Worm (Caenorhabditis elegans) whole organism, L4/young adult: ENCODE results near the gene lgc-34.

Source experiments
- W03F9.2 ChIP-seq: fragments of 150-350 bp; optimal IDR thresholded peaks from 2 replicates; lab custom pipeline; 2014; ENCODE audit warnings: missing biosample characterization, missing genetic modification characterization
- dao-5 ChIP-seq: sonication (generic microtip); optimal IDR thresholded peaks from 2 replicates; lab custom pipeline; 2016; ENCODE audit warnings: missing genotype, missing genetic modification characterization, moderate library complexity, missing compliant biosample characterization
- him-1 ChIP-seq: sonication (generic microtip); optimal IDR thresholded peaks from 2 replicates; lab custom pipeline; 2016; ENCODE audit warnings: missing genotype, missing genetic modification reagents, missing genetic modification characterization, missing compliant biosample characterization

The lgc-34 gene

DNA sequence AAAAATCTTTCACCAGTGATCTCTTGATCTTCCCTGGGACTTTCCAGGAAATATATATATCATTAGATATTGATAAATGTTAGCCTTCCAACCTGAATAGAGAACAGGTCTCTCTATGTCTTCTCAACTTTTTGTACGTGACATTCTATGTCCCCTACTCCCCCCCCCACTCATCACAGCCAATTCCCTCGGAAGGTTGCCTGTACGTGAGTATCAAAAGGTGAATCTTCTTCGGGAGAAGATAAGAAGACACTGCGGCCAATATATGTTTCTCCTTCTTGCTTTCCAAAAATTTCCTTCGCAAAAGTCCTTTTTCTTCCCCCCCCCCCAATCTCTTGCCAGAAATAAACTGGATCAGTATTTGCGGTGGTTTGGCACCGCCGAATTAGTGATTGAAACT lies 16.0 kb downstream of the lgc-34 start:
- TF ChIP-seq W03F9.2 (tag; lab: Kevin White, UChicago) (no peak), him-1 (tag; lab: Kevin White, UChicago) (no peak), dao-5 (no peak)

DNA sequence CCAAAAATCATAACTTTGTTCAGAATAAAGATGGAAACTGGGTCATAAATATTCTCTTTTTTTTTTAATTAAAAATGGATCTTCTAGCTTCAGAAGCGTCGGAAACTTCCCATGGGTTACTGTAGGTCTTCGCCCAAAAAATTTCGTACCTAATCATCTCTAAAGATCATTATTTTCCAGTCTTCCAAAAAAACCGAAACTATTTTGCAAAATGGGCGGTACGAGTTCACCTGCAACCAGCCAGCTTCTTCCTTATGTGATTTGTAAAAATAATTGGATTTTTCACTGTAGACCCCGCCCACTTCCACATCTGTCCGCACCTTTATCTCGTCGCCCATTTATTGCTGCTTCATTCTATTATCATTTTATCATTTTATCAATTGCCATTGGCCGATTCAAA lies 20.0 kb downstream of the lgc-34 start, which contains the start of gene mlt-10:
Gene mlt-10, plus strand, starts transcription at position 301 of the 400 bp plus-strand sequence.
- TF ChIP-seq him-1 (tag; lab: Kevin White, UChicago) (no peak), dao-5 (no peak), W03F9.2 (tag; lab: Kevin White, UChicago) (no peak)

DNA sequence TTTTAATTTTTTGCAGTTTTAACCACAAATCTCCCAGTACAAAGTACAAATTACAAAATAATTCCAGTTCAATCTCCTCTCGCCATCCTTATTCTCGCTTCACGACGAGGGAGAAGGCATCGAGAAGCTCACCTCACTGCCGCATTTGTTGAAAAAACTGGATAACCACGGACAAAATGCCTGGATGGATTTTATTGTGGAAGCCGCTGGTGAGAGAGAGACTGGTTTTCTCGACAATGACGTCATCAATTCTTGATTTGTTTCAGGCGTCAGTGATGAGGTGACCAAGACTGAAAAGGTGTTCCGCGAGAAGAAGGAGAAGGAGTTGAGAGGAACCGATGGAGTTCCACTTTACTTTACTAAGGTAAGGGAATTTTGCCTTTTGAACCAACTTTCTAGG lies 23.1 kb downstream of the lgc-34 start:
- no peak for TF ChIP-seq W03F9.2 (tag; lab: Kevin White, UChicago)
- no peak for TF ChIP-seq dao-5
- no peak for TF ChIP-seq him-1 (tag; lab: Kevin White, UChicago)

DNA sequence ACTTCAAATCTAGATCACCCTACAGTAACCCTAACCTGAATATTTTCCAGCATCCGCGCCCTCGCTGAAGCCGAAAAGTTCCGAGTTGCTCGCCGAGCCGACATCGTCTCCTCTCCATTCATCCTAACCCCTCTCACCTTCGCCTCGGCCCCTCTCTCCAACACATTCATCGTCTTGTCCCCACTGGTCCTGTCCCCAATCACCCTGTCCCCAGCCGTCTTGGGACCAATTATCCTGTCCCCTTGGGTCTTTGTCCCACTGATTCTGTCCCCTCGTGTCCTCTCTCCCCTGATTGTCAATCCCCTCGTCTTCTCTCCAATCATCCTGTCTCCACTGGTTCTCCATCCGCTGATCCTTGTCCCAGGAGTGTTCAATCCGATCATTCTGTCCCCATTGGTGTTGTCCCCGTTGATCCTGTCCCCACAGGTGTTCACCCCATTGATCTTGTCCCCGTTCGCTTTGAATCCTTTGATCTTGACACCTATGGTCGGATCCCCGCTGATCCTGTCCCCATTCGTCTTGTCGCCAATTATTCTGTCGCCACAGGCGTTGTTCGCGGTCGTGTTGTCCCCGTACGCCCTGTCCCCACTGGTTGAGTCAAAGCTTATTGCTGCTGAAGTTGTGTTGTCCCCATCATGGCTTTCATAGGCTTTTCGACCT lies 25.0 kb downstream of the lgc-34 start, which contains the start of gene lips-7:
Gene lips-7, plus strand, starts transcription at position 610 of the 660 bp plus-strand sequence.
- TF ChIP-seq dao-5 (no peak), him-1 (tag; lab: Kevin White, UChicago) (no peak), W03F9.2 (tag; lab: Kevin White, UChicago) (no peak)

DNA sequence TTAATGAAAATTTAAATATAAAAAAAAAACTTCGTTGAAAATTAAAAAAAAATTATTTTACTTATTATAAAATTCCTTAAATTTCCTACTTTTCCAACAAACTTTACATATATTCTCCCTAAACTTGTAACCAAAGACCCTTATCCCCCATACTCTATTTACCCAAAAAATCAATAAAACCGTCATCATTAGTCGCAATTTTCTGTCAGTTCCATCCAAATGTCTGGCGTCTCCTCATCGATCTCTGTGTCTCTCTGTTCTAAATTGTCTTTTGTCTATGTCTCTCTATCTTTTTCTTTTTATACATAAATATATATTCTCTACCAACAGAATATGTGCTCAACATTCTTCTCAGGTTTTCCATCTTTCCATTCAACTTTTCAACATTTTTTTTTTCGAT lies 29.0 kb downstream of the lgc-34 start:
- TF ChIP-seq dao-5 (no peak), W03F9.2 (tag; lab: Kevin White, UChicago) (no peak), him-1 (tag; lab: Kevin White, UChicago) (no peak)

DNA sequence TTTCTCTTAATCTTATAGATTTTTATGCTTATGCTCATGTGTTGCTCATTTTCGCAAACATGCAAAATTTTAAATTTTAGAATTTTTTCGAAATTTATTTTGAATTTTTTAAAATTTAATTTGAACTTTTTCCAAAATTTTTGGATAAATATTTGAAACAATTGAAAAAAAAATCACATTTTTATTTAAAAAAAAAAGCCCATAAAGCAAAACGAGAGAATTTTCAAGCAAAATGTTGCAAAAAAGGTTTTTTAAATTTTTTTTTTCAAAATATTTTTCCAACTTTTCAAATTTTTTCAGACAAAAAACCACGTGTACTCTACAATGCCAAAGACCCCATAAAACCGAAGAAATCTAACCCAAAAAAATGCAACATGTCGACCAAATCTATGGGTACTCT lies 29.8 kb downstream of the lgc-34 start, which contains the start of the genes C09E8.1 and C09E8.6:
Gene C09E8.1, plus strand, starts transcription at position 301 of the 400 bp plus-strand sequence.
Gene C09E8.6, plus strand, starts transcription at position 313 of the 400 bp plus-strand sequence.
- TF ChIP-seq him-1 (tag; lab: Kevin White, UChicago) (no peak), dao-5 (no peak), W03F9.2 (tag; lab: Kevin White, UChicago) (no peak)

DNA sequence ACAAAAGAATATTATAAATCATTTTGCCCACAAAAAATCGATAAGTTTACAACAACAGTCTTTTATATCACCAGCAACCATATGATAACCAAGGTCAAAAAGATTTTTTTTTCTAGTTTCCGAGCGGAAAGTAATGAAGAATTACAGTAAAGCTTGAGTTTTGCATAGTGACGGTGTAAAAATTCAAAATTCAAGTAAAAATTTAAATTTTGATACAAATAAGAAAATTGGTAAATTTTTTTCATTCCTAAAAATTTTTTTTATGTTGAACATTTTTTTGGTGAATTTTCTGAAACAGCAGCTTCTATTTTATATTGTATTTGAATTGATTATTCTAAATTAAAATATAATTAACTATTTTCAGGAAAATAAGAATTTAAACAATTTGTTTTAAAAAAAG lies 42.4 kb downstream of the lgc-34 start, which contains the start of gene W08F4.5:
Gene W08F4.5, minus strand, starts transcription at position 101 of the 400 bp plus-strand sequence.
- TF ChIP-seq W03F9.2 (tag; lab: Kevin White, UChicago) = no peak
- TF ChIP-seq dao-5 = no peak

DNA sequence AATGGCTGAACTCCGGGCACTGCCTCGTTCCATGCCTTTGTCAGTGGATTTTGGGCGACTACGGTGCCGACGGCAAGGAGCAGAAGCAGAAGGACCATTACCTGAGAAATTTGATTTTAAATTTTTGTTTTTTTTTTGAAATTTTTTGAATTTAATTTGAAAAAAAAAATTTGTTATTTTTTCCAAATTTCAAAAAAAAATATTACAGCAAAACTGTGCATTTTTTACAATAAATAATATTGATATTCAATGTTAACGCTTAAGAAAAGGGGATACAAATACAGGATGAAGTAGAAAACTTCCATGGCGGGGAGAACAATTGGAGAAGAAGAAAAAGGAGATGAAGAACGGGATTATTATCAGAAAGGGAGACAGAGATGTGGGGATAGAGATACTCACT lies 45.6 kb downstream of the lgc-34 start, which contains the start of gene mlt-8:
Gene mlt-8, minus strand, starts transcription at position 101 of the 400 bp plus-strand sequence.
- TF ChIP-seq W03F9.2 (tag; lab: Kevin White, UChicago) (no peak), dao-5 (no peak), him-1 (tag; lab: Kevin White, UChicago) (no peak)

DNA sequence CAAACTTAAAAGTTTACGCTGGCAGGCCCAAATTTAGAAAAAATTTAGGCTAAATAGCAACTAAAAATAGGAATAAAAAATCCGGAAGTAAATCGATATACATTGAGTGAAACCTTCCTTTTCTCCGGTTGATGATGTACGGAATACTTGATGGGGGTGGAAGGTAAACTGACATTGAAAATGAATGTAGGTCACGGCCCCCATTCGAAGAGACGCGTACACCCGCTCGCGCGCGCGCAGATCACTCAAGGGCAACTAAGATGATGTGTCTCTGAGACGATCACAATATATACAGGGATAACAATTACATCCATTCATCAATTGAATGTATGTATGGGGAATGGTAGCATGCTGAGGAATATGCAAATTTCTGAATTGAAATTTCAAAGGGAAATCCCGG lies 47.7 kb downstream of the lgc-34 start:
- TF ChIP-seq him-1 (tag; lab: Kevin White, UChicago) = no peak
- TF ChIP-seq dao-5 = no peak
- TF ChIP-seq W03F9.2 (tag; lab: Kevin White, UChicago) = no peak

DNA sequence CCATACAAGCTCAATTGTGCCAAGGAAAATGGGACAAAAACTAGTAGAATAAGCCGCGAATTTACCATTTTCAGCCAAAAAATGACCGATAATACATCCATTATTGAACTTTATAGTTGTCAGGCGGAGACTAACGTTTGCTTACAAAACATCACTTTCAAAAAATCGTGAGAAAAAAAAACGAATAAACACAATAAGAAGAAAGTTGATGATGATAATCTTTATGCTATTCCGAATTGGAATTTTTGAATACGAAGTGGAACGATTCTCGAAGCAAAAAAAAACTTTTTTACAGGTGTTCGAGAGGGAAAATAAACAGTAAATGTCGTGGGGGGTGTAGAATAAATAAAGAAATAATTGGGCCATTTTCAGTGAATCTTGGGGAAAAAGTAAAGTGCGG lies 51.3 kb downstream of the lgc-34 start, which contains the start of gene W08F4.7:
Gene W08F4.7, minus strand, starts transcription at position 101 of the 400 bp plus-strand sequence.
- TF ChIP-seq W03F9.2 (tag; lab: Kevin White, UChicago) (no peak), dao-5 (no peak), him-1 (tag; lab: Kevin White, UChicago) (no peak)

DNA sequence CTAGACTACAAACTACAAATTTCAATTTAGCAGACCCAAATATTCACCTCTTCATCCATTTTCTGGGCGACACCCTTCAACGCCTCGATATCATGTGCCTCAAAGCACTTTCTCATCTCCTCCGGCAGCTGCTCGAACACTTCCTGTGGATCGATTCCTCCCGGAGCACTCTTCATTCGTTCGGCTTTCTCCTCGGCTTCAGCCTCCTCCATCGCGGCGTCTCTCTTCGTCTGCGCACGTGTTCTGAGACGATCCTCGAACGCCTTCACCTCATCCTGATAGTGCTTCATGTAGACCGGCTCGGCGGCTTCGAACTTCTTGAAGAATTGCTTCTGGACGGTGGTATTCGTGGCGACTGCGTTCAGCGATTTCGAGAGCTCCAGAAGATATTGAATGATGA lies 52.4 kb downstream of the lgc-34 start:
- TF ChIP-seq him-1 (tag; lab: Kevin White, UChicago) = no peak
- no peak for TF ChIP-seq W03F9.2 (tag; lab: Kevin White, UChicago)
- no peak for TF ChIP-seq dao-5
